Worm (Caenorhabditis elegans) whole organism, L2 larva: ENCODE data around the gene srz-100.

Experiments
- C34F6.9 ChIP-seq: fragments of 150-350 bp; optimal IDR thresholded peaks from 2 replicates; lab custom pipeline; 2014; ENCODE audit warnings: missing biosample characterization, missing genetic modification characterization
- F13H6.1 ChIP-seq: sonication (generic microtip); optimal IDR thresholded peaks from 2 replicates; lab custom pipeline; 2016; ENCODE audit warnings: missing genetic modification characterization, missing compliant biosample characterization
- R02D3.7 ChIP-seq: fragments of 150-350 bp; optimal IDR thresholded peaks from 2 replicates; lab custom pipeline; 2014; ENCODE audit warnings: missing biosample characterization, missing genetic modification characterization
- Y55F3AM.14 ChIP-seq: fragments of 200-800 bp; sonication (Bioruptor generic); optimal IDR thresholded peaks from 2 replicates; lab custom pipeline; 2018; ENCODE audit warnings: mild to moderate bottlenecking, missing genetic modification characterization, missing compliant biosample characterization
- ZK546.5 ChIP-seq: sonication (generic microtip); optimal IDR thresholded peaks from 2 replicates; lab custom pipeline; 2017; ENCODE audit warnings: missing biosample characterization, missing genetic modification characterization
- alr-1 ChIP-seq: fragments of 150-350 bp; optimal IDR thresholded peaks from 2 replicates; lab custom pipeline; 2014; ENCODE audit warnings: missing biosample characterization, missing genetic modification characterization
- aly-2 ChIP-seq: fragments of 150-350 bp; optimal IDR thresholded peaks from 2 replicates; lab custom pipeline; 2014; ENCODE audit warnings: missing biosample characterization, missing genetic modification characterization
- ama-1 ChIP-seq: fragments of 150-350 bp; optimal IDR thresholded peaks from 2 replicates; lab custom pipeline; 2018; ENCODE audit warnings: inconsistent platforms
- blmp-1 ChIP-seq: sonication (generic microtip); optimal IDR thresholded peaks from 2 replicates; lab custom pipeline; 2017; ENCODE audit warnings: missing genetic modification characterization, mild to moderate bottlenecking, missing compliant biosample characterization, antibody characterized with exemption, moderate library complexity; ENCODE audit not compliant: insufficient read depth
- ceh-16 ChIP-seq: fragments of 150-350 bp; optimal IDR thresholded peaks from 2 replicates; lab custom pipeline; 2014; ENCODE audit warnings: missing biosample characterization, missing genetic modification characterization
- ceh-82 ChIP-seq: fragments of 150-350 bp; optimal IDR thresholded peaks from 2 replicates; lab custom pipeline; 2014; ENCODE audit warnings: missing biosample characterization, missing genetic modification characterization
- crh-2 ChIP-seq: sonication (generic microtip); optimal IDR thresholded peaks from 2 replicates; lab custom pipeline; 2017; ENCODE audit warnings: missing biosample characterization, missing genetic modification characterization
- dmd-4 ChIP-seq: sonication (generic microtip); optimal IDR thresholded peaks from 2 replicates; lab custom pipeline; 2017; ENCODE audit warnings: missing biosample characterization, missing genetic modification characterization
- egl-27 ChIP-seq: sonication (generic microtip); optimal IDR thresholded peaks from 3 replicates; lab custom pipeline; 2017; ENCODE audit warnings: missing biosample characterization, missing genetic modification reagents, missing genetic modification characterization
- elt-3 ChIP-seq: sonication (generic microtip); optimal IDR thresholded peaks from 2 replicates; lab custom pipeline; 2017; ENCODE audit warnings: missing biosample characterization, missing genetic modification characterization
- gmeb-1 ChIP-seq: fragments of 150-350 bp; optimal IDR thresholded peaks from 2 replicates; lab custom pipeline; 2014; ENCODE audit warnings: missing biosample characterization, missing genetic modification characterization
- lin-11 ChIP-seq: fragments of 150-350 bp; sonication (generic microtip); optimal IDR thresholded peaks from 2 replicates; lab custom pipeline; 2014; ENCODE audit warnings: missing biosample characterization, missing genetic modification characterization, inconsistent platforms, mixed read lengths
- lin-13 ChIP-seq: fragments of 150-350 bp; optimal IDR thresholded peaks from 2 replicates; lab custom pipeline; 2014; ENCODE audit warnings: missing biosample characterization, missing genetic modification reagents, missing genetic modification characterization
- lin-39 ChIP-seq: fragments of 150-350 bp; optimal IDR thresholded peaks from 2 replicates; lab custom pipeline; 2014; ENCODE audit warnings: missing biosample characterization, missing genetic modification reagents, missing genetic modification characterization
- lsy-2 ChIP-seq, 2 experiments: fragments of 150-350 bp in 1 of 2; sonication (generic microtip) in 1 of 2; optimal IDR thresholded peaks; 2 replicates each; lab custom pipeline; 2014 to 2017; ENCODE audit warnings: missing biosample characterization in 2 of 2, missing genetic modification characterization in 2 of 2
- mab-5 ChIP-seq: fragments of 150-350 bp; optimal IDR thresholded peaks from 2 replicates; lab custom pipeline; 2014; ENCODE audit warnings: missing biosample characterization, missing genetic modification characterization
- mdl-1 ChIP-seq, 2 experiments: fragments of 150-350 bp in 1 of 2; sonication (generic microtip) in 1 of 2; optimal IDR thresholded peaks; 2 replicates each; lab custom pipeline; 2017; ENCODE audit warnings: missing biosample characterization in 2 of 2, missing genetic modification characterization in 2 of 2
- nhr-10 ChIP-seq: sonication (generic microtip); optimal IDR thresholded peaks from 2 replicates; lab custom pipeline; 2017; ENCODE audit warnings: missing biosample characterization, missing genetic modification characterization
- nhr-11 ChIP-seq: fragments of 150-350 bp; optimal IDR thresholded peaks from 2 replicates; lab custom pipeline; 2014; ENCODE audit warnings: missing biosample characterization, missing genetic modification characterization
- nhr-12 ChIP-seq: fragments of 150-350 bp; optimal IDR thresholded peaks from 2 replicates; lab custom pipeline; 2014; ENCODE audit warnings: missing biosample characterization, missing genetic modification characterization
- nhr-129 ChIP-seq: fragments of 150-350 bp; optimal IDR thresholded peaks from 2 replicates; lab custom pipeline; 2014; ENCODE audit warnings: missing biosample characterization, missing genetic modification characterization
- nhr-21 ChIP-seq: fragments of 150-350 bp; optimal IDR thresholded peaks from 2 replicates; lab custom pipeline; 2014; ENCODE audit warnings: missing biosample characterization, missing genetic modification characterization
- nhr-237 ChIP-seq: fragments of 150-350 bp; optimal IDR thresholded peaks from 2 replicates; lab custom pipeline; 2014; ENCODE audit warnings: missing biosample characterization, missing genetic modification characterization
- nhr-25 ChIP-seq: fragments of 150-350 bp; sonication (generic microtip); optimal IDR thresholded peaks from 3 replicates; lab custom pipeline; 2014; ENCODE audit warnings: missing biosample characterization, missing genetic modification characterization
- nhr-6 ChIP-seq: fragments of 150-350 bp; optimal IDR thresholded peaks from 2 replicates; lab custom pipeline; 2014; ENCODE audit warnings: missing biosample characterization, missing genetic modification characterization
- peb-1 ChIP-seq: fragments of 150-350 bp; optimal IDR thresholded peaks from 2 replicates; lab custom pipeline; 2014; ENCODE audit warnings: missing biosample characterization, missing genetic modification characterization
- skn-1 ChIP-seq: sonication (generic microtip); optimal IDR thresholded peaks from 2 replicates; lab custom pipeline; 2017; ENCODE audit warnings: missing biosample characterization, missing genetic modification characterization
- sma-9 ChIP-seq, 2 experiments: fragments of 150-350 bp in 1 of 2; sonication (generic microtip) in 1 of 2; optimal IDR thresholded peaks; 2 replicates each; lab custom pipeline; 2014 to 2016; ENCODE audit warnings: missing genetic modification characterization in 2 of 2, mild to moderate bottlenecking in 1 of 2, missing biosample characterization in 1 of 2, missing compliant biosample characterization in 1 of 2, missing genetic modification reagents in 1 of 2, moderate library complexity in 1 of 2
- unc-55 ChIP-seq: fragments of 150-350 bp; sonication (generic microtip); optimal IDR thresholded peaks from 3 replicates; lab custom pipeline; 2014; ENCODE audit warnings: missing biosample characterization, missing genetic modification reagents, missing genetic modification characterization
- ztf-1 ChIP-seq: fragments of 200-800 bp; sonication (Bioruptor generic); conservative IDR thresholded peaks from 2 replicates; pipeline ENCODE4 v1.3.6; 2022; ENCODE audit warnings: missing genetic modification characterization, missing compliant biosample characterization
- ztf-4 ChIP-seq: fragments of 150-350 bp; optimal IDR thresholded peaks from 2 replicates; lab custom pipeline; 2014; ENCODE audit warnings: missing biosample characterization, missing genetic modification characterization

Gene srz-100

DNA sequence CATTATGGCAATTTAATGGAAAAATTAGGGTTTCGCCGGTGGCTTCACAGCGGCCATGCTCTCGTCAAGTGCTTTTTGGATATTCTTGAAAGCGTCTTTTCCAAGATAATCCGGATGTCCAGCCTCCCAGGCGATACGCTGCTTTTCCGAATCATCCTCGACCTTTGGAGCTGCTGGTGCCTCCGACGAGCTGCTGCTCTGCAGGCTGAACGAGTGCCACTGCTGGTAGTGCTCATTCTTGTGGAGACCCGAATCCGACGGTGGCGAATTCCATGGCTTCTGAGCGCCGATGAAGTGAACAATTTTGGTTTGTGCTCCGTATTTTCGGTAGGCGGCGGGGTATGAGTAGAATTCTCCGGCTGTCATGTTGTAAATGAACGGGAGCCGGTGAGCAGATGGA lies 13.5 kb downstream of the srz-100 start:
- TF ChIP-seq nhr-6 (tag; lab: Kevin White, UChicago) (no peak), mab-5 (tag; lab: Kevin White, UChicago) (no peak), skn-1 (tag; lab: Kevin White, UChicago) (no peak), mdl-1 (tag; optimal IDR thresholded peaks at IDR 0.05; lab: Kevin White, UChicago) (no peak)

DNA sequence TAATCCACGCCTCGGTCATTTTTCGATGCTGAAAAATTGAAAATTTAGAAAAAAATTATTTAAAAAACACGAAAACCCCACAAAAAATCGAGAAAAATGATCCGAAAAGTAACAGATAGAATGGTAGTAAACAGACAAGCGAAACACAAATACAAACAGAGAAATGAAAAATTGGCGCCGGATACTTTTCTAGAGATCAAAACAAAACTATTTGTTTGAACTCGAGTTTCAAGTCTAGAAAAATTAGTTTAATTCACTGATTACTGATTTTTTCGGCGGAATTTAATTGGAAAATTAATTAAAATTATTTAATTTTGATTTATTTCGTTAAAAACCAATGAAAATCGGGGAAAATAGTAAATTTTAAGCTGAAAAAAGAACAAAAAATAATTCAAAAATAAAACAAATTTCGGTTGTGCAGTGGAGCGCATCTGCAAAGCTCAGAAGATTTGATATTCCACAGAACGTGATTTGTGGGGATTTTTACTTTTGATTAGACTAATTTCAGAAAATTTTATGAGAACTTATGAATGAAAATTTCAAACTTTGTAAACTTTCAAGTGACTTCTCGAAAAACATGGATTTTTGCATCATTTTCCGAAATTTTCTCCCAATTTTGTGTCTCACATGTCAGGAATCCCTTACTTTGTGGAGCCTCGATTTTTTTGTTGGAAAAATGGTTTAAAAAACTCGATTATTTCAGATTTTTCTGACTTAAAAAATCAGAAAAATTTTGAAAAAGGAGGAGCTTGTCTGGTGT lies 14.7 kb downstream of the srz-100 start, which contains the start of gene gyg-2:
gyg-2 (minus strand) TSS at position 28 of the 760 bp plus-strand sequence.
- TF ChIP-seq mdl-1 (tag; optimal IDR thresholded peaks at IDR 0.05; lab: Kevin White, UChicago): no peak
- no peak for TF ChIP-seq nhr-10 (tag; lab: Kevin White, UChicago)
- no peak for TF ChIP-seq F13H6.1 (tag; lab: Kevin White, UChicago)
- TF ChIP-seq nhr-129 (tag; lab: Kevin White, UChicago): no peak
- no peak for TF ChIP-seq ceh-16
- TF ChIP-seq lin-11 (tag; lab: Kevin White, UChicago): no peak
- no peak for TF ChIP-seq egl-27

- TF ChIP-seq nhr-25 (no peak), elt-3 (no peak), ZK546.5 (tag; lab: Kevin White, UChicago) (no peak), crh-2 (tag; lab: Kevin White, UChicago) (no peak), dmd-4 (no peak), nhr-10 (tag; lab: Kevin White, UChicago) (no peak), nhr-21 (tag; lab: Kevin White, UChicago) (no peak), alr-1 (tag; lab: Kevin White, UChicago) (no peak), R02D3.7 (tag; lab: Kevin White, UChicago) (no peak), lin-13 (GFP tag; lab: Kevin White, UChicago) (no peak), nhr-11 (no peak), ztf-1 (GFP tag; lab: Robert Waterston, UW) (no peak), gmeb-1 (no peak), blmp-1 (tag; lab: Kevin White, UChicago) (no peak), lsy-2 (tag; optimal IDR thresholded peaks at IDR 0.05; lab: Kevin White, UChicago) (no peak), lin-39 (tag; lab: Kevin White, UChicago) (no peak), ama-1 (lab: Kevin White, UChicago) (no peak), Y55F3AM.14 (GFP tag; lab: Kevin White, UChicago) (no peak)
These were observed 15.5 kb downstream of the srz-100 start, which contains the start of gene dkf-2 for ce11 chrV:16747031-16747672. TSS of gene dkf-2 (plus strand) at chrV:16747622.

DNA sequence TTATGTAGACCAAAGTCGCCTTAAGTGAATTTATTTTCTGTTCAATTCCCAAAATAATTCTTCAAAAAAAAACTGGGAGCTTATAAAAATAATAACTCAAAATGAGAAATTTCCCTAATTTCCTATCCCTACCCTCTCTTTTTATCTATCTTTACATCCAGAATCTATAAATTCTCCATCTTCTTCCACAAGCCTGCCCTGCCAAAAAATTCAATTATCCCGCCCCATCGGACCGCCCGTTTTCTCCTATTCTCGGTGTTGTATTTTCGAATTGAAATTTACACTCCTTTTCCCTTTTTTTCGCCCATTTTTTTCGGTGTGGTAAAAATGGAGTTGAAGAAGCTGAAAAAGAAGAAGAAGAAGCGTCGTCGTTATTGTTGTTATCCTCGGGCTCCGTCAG lies 17.8 kb downstream of the srz-100 start:
- TF ChIP-seq elt-3 (no peak), ceh-82 (tag; lab: Kevin White, UChicago) (no peak), lsy-2 (tag; optimal IDR thresholded peaks at IDR 0.05; lab: Kevin White, UChicago) (no peak), gmeb-1 (no peak), peb-1 (no peak)
- TF ChIP-seq, all 48 proteins: peak for 0

ce11 chrV:16752089-16753030 lies 20.7 kb downstream of the srz-100 start:
- TF ChIP-seq aly-2 (tag; lab: Kevin White, UChicago): no peak
- peak; percentile 26 for TF ChIP-seq nhr-129 (tag; lab: Kevin White, UChicago)
- no peak for TF ChIP-seq skn-1 (tag; lab: Kevin White, UChicago)
- TF ChIP-seq alr-1 (tag; lab: Kevin White, UChicago): no peak
- no peak for TF ChIP-seq nhr-12 (tag; lab: Kevin White, UChicago)
- TF ChIP-seq nhr-237 (tag; lab: Kevin White, UChicago): no peak
- peak; percentile 77 for TF ChIP-seq unc-55 (GFP tag; lab: Kevin White, UChicago)
- TF ChIP-seq ztf-4 (tag; lab: Kevin White, UChicago): no peak
- TF ChIP-seq C34F6.9 (tag; lab: Kevin White, UChicago): peak; percentile 8
- no peak for TF ChIP-seq sma-9 (GFP tag; optimal IDR thresholded peaks at IDR 0.05; lab: Kevin White, UChicago)
- TF ChIP-seq sma-9 (tag; optimal IDR thresholded peaks at IDR 0.05; lab: Kevin White, UChicago): no peak
